Fruit fly (Drosophila melanogaster) whole organism, embryonic: ENCODE measurements around the gene CG5973.

Experiments used
- Adf1 ChIP-seq: fragments of 200-800 bp; sonication (Bioruptor generic); IDR thresholded peaks from 2 replicates; pipeline ENCODE4 v1.3.6; 2022; ENCODE audit warnings: missing biosample characterization, missing genetic modification characterization
- BEAF-32 ChIP-seq: fragments of 200-800 bp; sonication (Bioruptor generic); optimal IDR thresholded peaks from 3 replicates; lab custom pipeline; 2017; ENCODE audit warnings: missing biosample characterization, missing genetic modification characterization, mild to moderate bottlenecking, moderate library complexity, missing genetic modification reagents
- BtbVII ChIP-seq: fragments of 200-800 bp; sonication (Bioruptor generic); optimal IDR thresholded peaks from 3 replicates; lab custom pipeline; 2017; ENCODE audit warnings: missing biosample characterization, mild to moderate bottlenecking, missing genetic modification characterization
- Bteb2 ChIP-seq: fragments of 200-800 bp; sonication (Bioruptor generic); optimal IDR thresholded peaks from 2 replicates; lab custom pipeline; 2016; ENCODE audit warnings: missing biosample characterization, missing genetic modification characterization
- CG10274 ChIP-seq: fragments of 200-800 bp; sonication (Bioruptor generic); optimal IDR thresholded peaks from 3 replicates; lab custom pipeline; 2017; ENCODE audit warnings: missing biosample characterization, mild to moderate bottlenecking, missing genetic modification characterization
- CG11723 ChIP-seq: fragments of 200-800 bp; sonication (Bioruptor generic); optimal IDR thresholded peaks from 2 replicates; lab custom pipeline; 2017; ENCODE audit warnings: missing biosample characterization, mild to moderate bottlenecking, missing genetic modification characterization
- CG12155 ChIP-seq: fragments of 200-800 bp; sonication (Bioruptor generic); optimal IDR thresholded peaks from 3 replicates; lab custom pipeline; 2016; ENCODE audit warnings: missing biosample characterization, missing genetic modification characterization
- CG1233 ChIP-seq: fragments of 200-800 bp; sonication (Bioruptor generic); optimal IDR thresholded peaks from 4 replicates; lab custom pipeline; 2018; ENCODE audit warnings: missing biosample characterization, mild to moderate bottlenecking, missing genetic modification characterization
- CG12391 ChIP-seq: fragments of 200-800 bp; sonication (Bioruptor generic); optimal IDR thresholded peaks from 3 replicates; lab custom pipeline; 2018; ENCODE audit warnings: missing biosample characterization, mild to moderate bottlenecking, missing genetic modification characterization, moderate library complexity
- CG13287 ChIP-seq: fragments of 200-800 bp; sonication (Bioruptor generic); IDR thresholded peaks from 2 replicates; pipeline ENCODE4 v1.3.6; 2022; ENCODE audit warnings: missing biosample characterization, missing genetic modification characterization; ENCODE audit not compliant: partially characterized antibody
- CG1792 ChIP-seq: fragments of 200-800 bp; sonication (Bioruptor generic); optimal IDR thresholded peaks from 2 replicates; lab custom pipeline; 2016; ENCODE audit warnings: missing biosample characterization, missing genetic modification characterization
- CG30020 ChIP-seq: fragments of 200-800 bp; optimal IDR thresholded peaks from 2 replicates; lab custom pipeline; 2019; ENCODE audit warnings: missing biosample characterization, mild to moderate bottlenecking, missing genetic modification characterization, moderate library complexity
- CG3407 ChIP-seq: fragments of 200-800 bp; sonication (Bioruptor generic); optimal IDR thresholded peaks from 2 replicates; lab custom pipeline; 2018; ENCODE audit warnings: missing biosample characterization, mild to moderate bottlenecking, missing genetic modification characterization
- CG43689 ChIP-seq: fragments of 200-800 bp; sonication (Bioruptor generic); IDR thresholded peaks from 2 replicates; pipeline ENCODE4 v1.3.6; 2022; ENCODE audit warnings: missing biosample characterization, missing genetic modification characterization
- CG7556 ChIP-seq: fragments of 200-800 bp; sonication (Bioruptor generic); optimal IDR thresholded peaks from 2 replicates; lab custom pipeline; 2017; ENCODE audit warnings: missing biosample characterization, mild to moderate bottlenecking, missing genetic modification characterization
- CG9609 ChIP-seq: fragments of 200-800 bp; sonication (Bioruptor generic); optimal IDR thresholded peaks from 3 replicates; lab custom pipeline; 2016; ENCODE audit warnings: missing biosample characterization, missing genetic modification characterization
- Dad ChIP-seq: fragments of 200-800 bp; sonication (Bioruptor generic); optimal IDR thresholded peaks from 3 replicates; lab custom pipeline; 2016; ENCODE audit warnings: missing biosample characterization, missing genetic modification characterization
- Jarid2 ChIP-seq: fragments of 200-800 bp; sonication (Bioruptor generic); optimal IDR thresholded peaks from 3 replicates; lab custom pipeline; 2017; ENCODE audit warnings: mild to moderate bottlenecking, missing biosample characterization, missing genetic modification reagents, missing genetic modification characterization
- MBD-R2 ChIP-seq: fragments of 200-800 bp; sonication (Bioruptor generic); IDR thresholded peaks from 2 replicates; pipeline ENCODE4 v1.3.6; 2022; ENCODE audit warnings: missing biosample characterization, missing genetic modification characterization
- Myb ChIP-seq: fragments of 200-800 bp; sonication (Bioruptor generic); optimal IDR thresholded peaks from 2 replicates; lab custom pipeline; 2016; ENCODE audit warnings: missing biosample characterization, missing genetic modification characterization
- Oaz ChIP-seq: fragments of 200-800 bp; sonication (Bioruptor generic); IDR thresholded peaks from 2 replicates; pipeline ENCODE4 v1.3.6; 2022; ENCODE audit warnings: missing biosample characterization, missing genetic modification characterization
- PHDP ChIP-seq: fragments of 200-800 bp; sonication (Bioruptor generic); optimal IDR thresholded peaks from 3 replicates; lab custom pipeline; 2018; ENCODE audit warnings: missing biosample characterization, mild to moderate bottlenecking, missing genetic modification characterization, moderate library complexity
- Pdp1 ChIP-seq, 2 experiments: fragments of 200-800 bp; sonication (Bioruptor generic); optimal IDR thresholded peaks; 3 replicates each; lab custom pipeline; 2016; ENCODE audit warnings: missing biosample characterization in 2 of 2, missing genetic modification characterization in 2 of 2, mild to moderate bottlenecking in 1 of 2, moderate library complexity in 1 of 2
- Sox100B ChIP-seq: fragments of 200-800 bp; sonication (Bioruptor generic); optimal IDR thresholded peaks from 3 replicates; lab custom pipeline; 2018; ENCODE audit warnings: missing biosample characterization, mild to moderate bottlenecking, missing genetic modification characterization
- Stat92E ChIP-seq, 3 experiments: fragments of >200 bp in 2 of 3; fragments of 200-800 bp in 1 of 3; sonication (Bioruptor generic) in 1 of 3; optimal IDR thresholded peaks; 2 replicates each; lab custom pipeline; 2017 to 2019; ENCODE audit warnings: missing biosample characterization in 3 of 3, missing genetic modification characterization in 3 of 3, mild to moderate bottlenecking in 1 of 3, moderate library complexity in 1 of 3
- TFAM ChIP-seq: fragments of 200-800 bp; sonication (Bioruptor generic); optimal IDR thresholded peaks from 2 replicates; lab custom pipeline; 2017; ENCODE audit warnings: missing biosample characterization, missing genetic modification characterization, inconsistent platforms
- Tbp ChIP-seq: fragments of >200 bp; optimal IDR thresholded peaks from 2 replicates; lab custom pipeline; 2018; ENCODE audit warnings: missing biosample characterization, missing genetic modification characterization
- Usf ChIP-seq: fragments of 200-800 bp; sonication (Bioruptor generic); optimal IDR thresholded peaks from 2 replicates; lab custom pipeline; 2017; ENCODE audit warnings: missing genotype, missing biosample characterization, missing genetic modification characterization
- abd-A ChIP-seq: fragments of 200-800 bp; sonication (Bioruptor generic); optimal IDR thresholded peaks from 3 replicates; lab custom pipeline; 2019; ENCODE audit warnings: missing biosample characterization, mild to moderate bottlenecking, missing genetic modification characterization, moderate library complexity
- ap ChIP-seq: fragments of 200-800 bp; sonication (Bioruptor generic); IDR thresholded peaks from 2 replicates; pipeline ENCODE4 v1.3.6; 2022; ENCODE audit warnings: missing biosample characterization, missing genetic modification characterization
- az2 ChIP-seq: fragments of 200-800 bp; sonication (Bioruptor generic); optimal IDR thresholded peaks from 3 replicates; lab custom pipeline; 2016; ENCODE audit warnings: missing biosample characterization, missing genetic modification characterization
- cad ChIP-seq: fragments of >200 bp; optimal IDR thresholded peaks from 2 replicates; lab custom pipeline; 2017; ENCODE audit warnings: missing biosample characterization, missing genetic modification characterization
- chif ChIP-seq, 2 experiments: fragments of 200-800 bp; sonication (Bioruptor generic); optimal IDR thresholded peaks; 3 replicates each; lab custom pipeline; 2016; ENCODE audit warnings: missing biosample characterization in 2 of 2, missing genetic modification characterization in 2 of 2
- ci ChIP-seq: fragments of 200-800 bp; sonication (Bioruptor generic); IDR thresholded peaks from 3 replicates; pipeline ENCODE4 v1.3.6; 2022; ENCODE audit warnings: missing biosample characterization, missing genetic modification characterization
- dm ChIP-seq: fragments of 200-800 bp; sonication (Bioruptor generic); optimal IDR thresholded peaks from 3 replicates; lab custom pipeline; 2016; ENCODE audit warnings: missing biosample characterization, missing genetic modification characterization
- gem ChIP-seq: fragments of 200-800 bp; sonication (Bioruptor generic); optimal IDR thresholded peaks from 2 replicates; lab custom pipeline; 2019; ENCODE audit warnings: missing biosample characterization, mild to moderate bottlenecking, missing genetic modification characterization, moderate library complexity
- gsb ChIP-seq: fragments of 200-800 bp; sonication (Bioruptor generic); IDR thresholded peaks from 2 replicates; pipeline ENCODE4 v1.3.6; 2022; ENCODE audit warnings: missing biosample characterization, missing genetic modification characterization
- hb ChIP-seq: fragments of 200-800 bp; sonication (Bioruptor generic); IDR thresholded peaks from 3 replicates; pipeline ENCODE4 v1.3.6; 2022; ENCODE audit warnings: missing biosample characterization, missing genetic modification characterization; ENCODE audit not compliant: partially characterized antibody
- hkb ChIP-seq, 2 experiments: fragments of 200-800 bp in 1 of 2; fragments of >200 bp in 1 of 2; sonication (Bioruptor generic) in 1 of 2; IDR thresholded peaks in 1 of 2; optimal IDR thresholded peaks in 1 of 2; 2 replicates each; pipeline versions ENCODE4 v1.3.6 to Lab custom; 2017 to 2022; ENCODE audit warnings: missing biosample characterization in 1 of 2, missing genetic modification characterization in 1 of 2
- kay ChIP-seq: fragments of 200-800 bp; sonication (Bioruptor generic); optimal IDR thresholded peaks from 2 replicates; lab custom pipeline; 2016; ENCODE audit warnings: missing biosample characterization, missing genetic modification characterization
- knrl ChIP-seq: fragments of 200-800 bp; sonication (Bioruptor generic); IDR thresholded peaks from 3 replicates; pipeline ENCODE4 v1.3.6; 2022; ENCODE audit warnings: missing biosample characterization, missing genetic modification characterization; ENCODE audit not compliant: partially characterized antibody
- nmo ChIP-seq: fragments of 200-800 bp; sonication (Bioruptor generic); optimal IDR thresholded peaks from 2 replicates; lab custom pipeline; 2018; ENCODE audit warnings: missing biosample characterization, mild to moderate bottlenecking, missing genetic modification characterization, moderate library complexity
- peb ChIP-seq: fragments of 200-800 bp; sonication (Bioruptor generic); IDR thresholded peaks from 2 replicates; pipeline ENCODE4 v1.3.6; 2022; ENCODE audit warnings: missing biosample characterization, missing genetic modification characterization
- scrt ChIP-seq: fragments of 200-800 bp; sonication (Bioruptor generic); optimal IDR thresholded peaks from 2 replicates; lab custom pipeline; 2018; ENCODE audit warnings: missing biosample characterization, mild to moderate bottlenecking, missing genetic modification characterization, moderate library complexity
- shn ChIP-seq: fragments of 200-800 bp; sonication (Bioruptor generic); optimal IDR thresholded peaks from 3 replicates; lab custom pipeline; 2016; ENCODE audit warnings: missing biosample characterization, missing genetic modification characterization
- sima ChIP-seq: fragments of 200-800 bp; sonication (Bioruptor generic); optimal IDR thresholded peaks from 2 replicates; lab custom pipeline; 2016; ENCODE audit warnings: missing biosample characterization, missing genetic modification characterization
- tna ChIP-seq: fragments of 200-800 bp; sonication (Bioruptor generic); IDR thresholded peaks from 2 replicates; pipeline ENCODE4 v1.3.6; 2022; ENCODE audit warnings: missing biosample characterization, missing genetic modification characterization; ENCODE audit not compliant: partially characterized antibody
- ttk ChIP-seq: fragments of 200-800 bp; sonication (Bioruptor generic); IDR thresholded peaks from 2 replicates; pipeline ENCODE4 v2.1.2; 2022; ENCODE audit warnings: missing biosample characterization, missing genetic modification characterization
- vfl ChIP-seq: fragments of 200-800 bp; sonication (Bioruptor generic); optimal IDR thresholded peaks from 2 replicates; lab custom pipeline; 2016; ENCODE audit warnings: missing biosample characterization, missing genetic modification characterization

CG5973 gene

dm6 chr2L:7411947-7412621 is 25.2 kb upstream of the CG5973 start, which contains the start of gene chm (continued):
- no peak for TF ChIP-seq PHDP (tag; lab: Kevin White, UChicago)
- TF ChIP-seq Oaz: no peak
- peak; percentile 52 for TF ChIP-seq CG12391 (tag; lab: Kevin White, UChicago)
- TF ChIP-seq chif (GFP tag; optimal IDR thresholded peaks at IDR 0.05; lab: Kevin White, UChicago): peak in 1 of 2 experiments; percentile 28
- no peak for TF ChIP-seq hkb (optimal IDR thresholded peaks at IDR 0.05; lab: Kevin White, UChicago)
- TF ChIP-seq hkb (GFP tag; IDR thresholded peaks at IDR 0.05; lab: Robert Waterston, UW): no peak
- no peak for TF ChIP-seq BtbVII (GFP tag; lab: Kevin White, UChicago)
- no peak for TF ChIP-seq CG1792 (GFP tag; lab: Kevin White, UChicago)
- TF ChIP-seq vfl (GFP tag; lab: Kevin White, UChicago): peak; percentile 29
- no peak for TF ChIP-seq az2 (GFP tag; lab: Kevin White, UChicago)
- peak; percentile 32 for TF ChIP-seq Myb (GFP tag; lab: Kevin White, UChicago)
- no peak for TF ChIP-seq gsb
- TF ChIP-seq cad (GFP tag; lab: Kevin White, UChicago): no peak
- TF ChIP-seq CG9609 (GFP tag; lab: Kevin White, UChicago): no peak
- TF ChIP-seq Bteb2: no peak
- TF ChIP-seq Dad (GFP tag; lab: Kevin White, UChicago): no peak
- TF ChIP-seq BEAF-32 (GFP tag; lab: Kevin White, UChicago): peak; percentile 89
- TF ChIP-seq hb (GFP tag; lab: Robert Waterston, UW): peak; percentile 77
- peak; percentile 20 to 46 for TF ChIP-seq Pdp1 (GFP tag; optimal IDR thresholded peaks at IDR 0.05; lab: Kevin White, UChicago)
- peak; percentile 64 for TF ChIP-seq tna (GFP tag; lab: Robert Waterston, UW)
- no peak for TF ChIP-seq kay (GFP tag; lab: Kevin White, UChicago)
- TF ChIP-seq TFAM (GFP tag; lab: Kevin White, UChicago): no peak
- no peak for TF ChIP-seq scrt
- TF ChIP-seq ap (GFP tag; lab: Robert Waterston, UW): 0 out of 2 replicates have a peak, but pooled peaks have one; percentile 9
- peak; percentile 93 for TF ChIP-seq CG13287 (GFP tag; lab: Robert Waterston, UW)
- no peak for TF ChIP-seq peb (GFP tag; lab: Robert Waterston, UW)
- no peak for TF ChIP-seq dm (GFP tag; lab: Kevin White, UChicago)
- no peak for TF ChIP-seq Sox100B (GFP tag; lab: Kevin White, UChicago)
- peak; percentile 55 for TF ChIP-seq CG30020
- no peak for TF ChIP-seq sima (GFP tag; lab: Kevin White, UChicago)
- no peak for TF ChIP-seq CG7556 (GFP tag; lab: Kevin White, UChicago)
- no peak for TF ChIP-seq CG11723 (GFP tag; lab: Kevin White, UChicago)
- no peak for TF ChIP-seq gem (tag; lab: Kevin White, UChicago)
- TF ChIP-seq MBD-R2: peak; percentile 88
- no peak for TF ChIP-seq abd-A (tag; lab: Kevin White, UChicago)
- TF ChIP-seq CG10274 (GFP tag; lab: Kevin White, UChicago): no peak
- TF ChIP-seq Stat92E (GFP tag; optimal IDR thresholded peaks at IDR 0.05; lab: Kevin White, UChicago): no peak
- TF ChIP-seq CG1233: no peak
- no peak for TF ChIP-seq CG3407 (GFP tag; lab: Kevin White, UChicago)
- TF ChIP-seq Usf (GFP tag; lab: Kevin White, UChicago): no peak
- no peak for TF ChIP-seq Tbp (GFP tag; lab: Kevin White, UChicago)
- no peak for TF ChIP-seq ttk (GFP tag; lab: Robert Waterston, UW)
- no peak for TF ChIP-seq Adf1 (GFP tag; lab: Robert Waterston, UW)
- no peak for TF ChIP-seq CG12155 (GFP tag; lab: Kevin White, UChicago)
- TF ChIP-seq CG43689: no peak
- peak; percentile 3 for TF ChIP-seq shn (GFP tag; lab: Kevin White, UChicago)
- peak; percentile 54 for TF ChIP-seq nmo (GFP tag; lab: Kevin White, UChicago)
- TF ChIP-seq Jarid2 (GFP tag; lab: Kevin White, UChicago): no peak
- peak; percentile 90 for TF ChIP-seq knrl (GFP tag; lab: Robert Waterston, UW)
- TF ChIP-seq ci (GFP tag; lab: Robert Waterston, UW): no peak
